Fruit fly (Drosophila melanogaster) whole organism, pupa: ENCODE results near the gene CG14721.
A peak's percentile ranks its signal among the peaks of the same experiment; 100 is the strongest.

Experiments
- CG10348 ChIP-seq: fragments of 200-800 bp; sonication (Bioruptor generic); IDR thresholded peaks from 2 replicates; pipeline ENCODE4 v1.3.6; 2022; ENCODE audit warnings: missing biosample characterization, missing genetic modification characterization
- CG12605 ChIP-seq: fragments of 200-800 bp; sonication (Bioruptor generic); IDR thresholded peaks from 2 replicates; pipeline ENCODE4 v1.3.6; 2022; ENCODE audit warnings: missing biosample characterization, missing genetic modification characterization
- CG13204 ChIP-seq: fragments of 200-800 bp; sonication (Bioruptor generic); optimal IDR thresholded peaks from 2 replicates; lab custom pipeline; 2018; ENCODE audit warnings: missing biosample characterization, mild to moderate bottlenecking, missing genetic modification characterization, moderate library complexity
- CG14655 ChIP-seq: fragments of 200-800 bp; sonication (Bioruptor generic); optimal IDR thresholded peaks from 3 replicates; lab custom pipeline; 2017; ENCODE audit warnings: mild to moderate bottlenecking, missing biosample characterization, missing genetic modification reagents, missing genetic modification characterization
- CG15710 ChIP-seq: fragments of 200-800 bp; sonication (Bioruptor generic); optimal IDR thresholded peaks from 2 replicates; lab custom pipeline; 2018; ENCODE audit warnings: missing biosample characterization, mild to moderate bottlenecking, missing genetic modification characterization, moderate library complexity
- CG17806 ChIP-seq: fragments of 200-800 bp; sonication (Bioruptor generic); optimal IDR thresholded peaks from 2 replicates; lab custom pipeline; 2018; ENCODE audit warnings: missing biosample characterization, mild to moderate bottlenecking, missing genetic modification characterization, moderate library complexity
- CG32121 ChIP-seq: fragments of 200-800 bp; sonication (Bioruptor generic); IDR thresholded peaks from 2 replicates; pipeline ENCODE4 v1.3.6; 2022; ENCODE audit warnings: missing biosample characterization, missing genetic modification characterization
- CG34367 ChIP-seq: fragments of 200-800 bp; sonication (Bioruptor generic); optimal IDR thresholded peaks from 2 replicates; lab custom pipeline; 2018; ENCODE audit warnings: missing biosample characterization, mild to moderate bottlenecking, missing genetic modification characterization
- CG4496 ChIP-seq: fragments of 200-800 bp; sonication (Bioruptor generic); IDR thresholded peaks from 3 replicates; pipeline ENCODE4 v1.3.6; 2022; ENCODE audit warnings: missing biosample characterization, missing genetic modification characterization
- CG8159 ChIP-seq: fragments of 200-800 bp; sonication (Bioruptor generic); optimal IDR thresholded peaks from 3 replicates; lab custom pipeline; 2018; ENCODE audit warnings: missing biosample characterization, mild to moderate bottlenecking, missing genetic modification characterization, moderate library complexity
- CG8301 ChIP-seq: fragments of 200-800 bp; sonication (Bioruptor generic); optimal IDR thresholded peaks from 2 replicates; lab custom pipeline; 2018; ENCODE audit warnings: missing biosample characterization, mild to moderate bottlenecking, missing genetic modification characterization
- CG9948 ChIP-seq: fragments of 200-800 bp; sonication (Bioruptor generic); optimal IDR thresholded peaks from 2 replicates; lab custom pipeline; 2018; ENCODE audit warnings: missing biosample characterization, mild to moderate bottlenecking, missing genetic modification characterization, moderate library complexity
- D1 ChIP-seq: fragments of 200-800 bp; sonication (Bioruptor generic); optimal IDR thresholded peaks from 2 replicates; lab custom pipeline; 2018; ENCODE audit warnings: missing biosample characterization, mild to moderate bottlenecking, missing genetic modification characterization, moderate library complexity
- EcR ChIP-seq: fragments of 200-800 bp; sonication (Bioruptor generic); optimal IDR thresholded peaks from 3 replicates; lab custom pipeline; 2019; ENCODE audit warnings: missing biosample characterization, missing genetic modification characterization, mild to moderate bottlenecking, moderate library complexity, missing genetic modification reagents
- Ets98B ChIP-seq: fragments of 200-800 bp; sonication (Bioruptor generic); IDR thresholded peaks from 2 replicates; pipeline ENCODE4 v1.3.6; 2022; ENCODE audit warnings: missing biosample characterization, missing genetic modification characterization
- Pif1A ChIP-seq: fragments of 200-800 bp; sonication (Bioruptor generic); optimal IDR thresholded peaks from 3 replicates; lab custom pipeline; 2016; ENCODE audit warnings: missing biosample characterization, missing genetic modification characterization
- Pif1B ChIP-seq: fragments of 200-800 bp; sonication (Bioruptor generic); optimal IDR thresholded peaks from 3 replicates; lab custom pipeline; 2016; ENCODE audit warnings: missing biosample characterization, missing genetic modification characterization
- Snoo ChIP-seq: fragments of 200-800 bp; sonication (Bioruptor generic); optimal IDR thresholded peaks from 3 replicates; lab custom pipeline; 2017; ENCODE audit warnings: missing biosample characterization, mild to moderate bottlenecking, missing genetic modification characterization, inconsistent platforms
- fd96Ca ChIP-seq: fragments of 200-800 bp; sonication (Bioruptor generic); IDR thresholded peaks from 3 replicates; pipeline ENCODE4 v1.3.6; 2022; ENCODE audit warnings: missing biosample characterization, missing genetic modification characterization
- gl ChIP-seq: fragments of 200-800 bp; sonication (Bioruptor generic); optimal IDR thresholded peaks from 2 replicates; lab custom pipeline; 2018; ENCODE audit warnings: missing biosample characterization, mild to moderate bottlenecking, missing genetic modification characterization
- rn ChIP-seq: fragments of 200-800 bp; sonication (Bioruptor generic); IDR thresholded peaks from 2 replicates; pipeline ENCODE4 v1.3.6; 2022; ENCODE audit warnings: missing biosample characterization, missing genetic modification characterization

CG14721 gene

dm6 chr3R:11761718-11762117, 26.5 kb downstream of the CG14721 start:
- TF ChIP-seq CG34367 (tag; lab: Kevin White, UChicago) (no peak), CG15710 (no peak), fd96Ca (GFP tag; lab: Robert Waterston, UW) (no peak), CG8159 (tag; lab: Kevin White, UChicago) (no peak), CG13204 (GFP tag; lab: Kevin White, UChicago) (no peak), EcR (no peak), CG17806 (tag; lab: Kevin White, UChicago) (no peak), CG4496 (no peak), CG8301 (tag; lab: Kevin White, UChicago) (no peak), CG32121 (GFP tag; lab: Robert Waterston, UW) (no peak), Ets98B (no peak), CG9948 (no peak), D1 (no peak), CG14655 (GFP tag; lab: Kevin White, UChicago) (no peak), gl (no peak), CG10348 (no peak), rn (GFP tag; lab: Robert Waterston, UW) (no peak), Pif1A (GFP tag; lab: Kevin White, UChicago) (no peak)

DNA sequence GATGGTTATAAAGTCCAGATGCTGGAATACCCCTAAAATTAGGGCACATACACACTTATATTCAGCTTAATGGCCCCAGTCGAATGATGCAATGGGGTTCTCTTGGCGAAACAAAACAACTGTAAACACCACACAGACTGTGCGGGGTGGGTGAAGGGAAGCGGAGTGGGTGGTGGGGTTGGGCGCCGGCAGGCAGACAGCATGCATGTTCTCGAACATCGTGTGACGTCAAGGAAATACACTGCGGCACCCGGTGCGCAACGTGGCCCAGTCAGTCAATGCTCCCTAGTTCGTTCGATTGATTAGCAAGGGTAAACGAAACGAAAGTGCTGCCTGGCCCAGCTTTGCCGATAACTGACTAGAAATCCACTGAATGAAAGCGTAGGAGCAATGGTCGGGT, 27.3 kb downstream of the CG14721 start:
- TF ChIP-seq CG34367 (tag; lab: Kevin White, UChicago): no peak
- TF ChIP-seq gl: peak; percentile 19
- TF ChIP-seq CG9948: no peak
- no peak for TF ChIP-seq fd96Ca (GFP tag; lab: Robert Waterston, UW)
- peak; percentile 77 for TF ChIP-seq EcR

DNA sequence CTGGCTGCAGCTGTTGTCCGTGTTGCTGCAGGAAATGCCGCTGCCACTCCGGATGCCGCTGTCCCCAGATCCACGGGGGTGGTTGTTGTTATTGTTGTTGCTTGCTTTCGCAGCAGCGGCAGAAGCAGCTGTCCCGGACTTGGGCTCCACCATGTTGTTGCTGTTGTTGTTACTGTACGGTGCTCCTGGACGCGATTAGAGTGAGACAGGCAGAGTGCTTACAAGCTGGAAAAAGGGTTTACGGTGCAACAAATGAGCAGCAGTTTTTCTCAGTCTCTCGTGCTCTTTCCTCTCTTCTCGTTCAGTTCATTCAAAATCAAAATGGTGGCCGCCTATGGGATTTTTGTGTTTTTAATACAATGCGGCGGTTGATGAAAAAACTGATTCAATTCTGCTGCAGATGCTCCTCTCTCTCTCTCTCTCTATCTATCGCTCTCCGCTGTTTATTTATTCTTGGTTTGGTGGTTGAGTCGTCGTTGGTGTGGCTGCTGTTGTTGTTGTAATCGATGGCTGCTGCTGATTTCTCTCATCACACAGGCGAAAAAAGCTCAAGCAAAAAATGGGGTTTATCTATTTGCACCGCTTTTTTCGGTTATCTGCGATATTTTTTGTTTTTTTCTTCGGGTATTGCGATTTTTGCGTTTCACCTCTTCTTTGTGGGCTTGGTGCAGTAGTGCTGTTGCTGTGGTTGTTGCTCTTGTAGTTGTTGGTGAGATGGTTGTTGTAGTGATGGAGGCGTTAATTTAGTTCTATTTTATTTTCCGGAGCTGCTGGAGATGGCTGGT, 28.4 kb downstream of the CG14721 start:
- peak; percentile 17 for TF ChIP-seq CG14655 (GFP tag; lab: Kevin White, UChicago)
- peak; percentile 38 for TF ChIP-seq EcR
- peak; percentile 75 for TF ChIP-seq CG13204 (GFP tag; lab: Kevin White, UChicago)
- no peak for TF ChIP-seq CG10348

- no peak for TF ChIP-seq Ets98B
- TF ChIP-seq D1: no peak
- TF ChIP-seq rn (GFP tag; lab: Robert Waterston, UW): no peak
- TF ChIP-seq CG14655 (GFP tag; lab: Kevin White, UChicago): no peak
- TF ChIP-seq CG12605 (GFP tag; lab: Robert Waterston, UW): no peak
- no peak for TF ChIP-seq CG17806 (tag; lab: Kevin White, UChicago)
- no peak for TF ChIP-seq CG10348
- no peak for TF ChIP-seq EcR
- peak; percentile 57 for TF ChIP-seq Snoo (tag; lab: Kevin White, UChicago)
- peak; percentile 6 for TF ChIP-seq CG15710
- peak; percentile 17 for TF ChIP-seq CG8159 (tag; lab: Kevin White, UChicago)
- TF ChIP-seq CG13204 (GFP tag; lab: Kevin White, UChicago): peak; percentile 62
- peak; percentile 6 for TF ChIP-seq CG34367 (tag; lab: Kevin White, UChicago)
- TF ChIP-seq CG4496: no peak
- TF ChIP-seq Pif1B (GFP tag; lab: Kevin White, UChicago): peak; percentile 18
- peak; percentile 6 for TF ChIP-seq CG9948
- TF ChIP-seq Pif1A (GFP tag; lab: Kevin White, UChicago): no peak
- peak; percentile 24 for TF ChIP-seq CG8301 (tag; lab: Kevin White, UChicago)
- no peak for TF ChIP-seq CG32121 (GFP tag; lab: Robert Waterston, UW)
- no peak for TF ChIP-seq fd96Ca (GFP tag; lab: Robert Waterston, UW)
- TF ChIP-seq gl: peak; percentile 31
- TF ChIP-seq, all 21 proteins: peak for 9
Observed at dm6 chr3R:11764279-11764880, 29.1 kb downstream of the CG14721 start, which contains the start of gene Lk6. Gene Lk6, minus strand, starts transcription at chr3R:11764457.

- TF ChIP-seq rn (GFP tag; lab: Robert Waterston, UW): no peak
- no peak for TF ChIP-seq Ets98B
- TF ChIP-seq CG17806 (tag; lab: Kevin White, UChicago): no peak
- no peak for TF ChIP-seq CG4496
- no peak for TF ChIP-seq CG8159 (tag; lab: Kevin White, UChicago)
- TF ChIP-seq CG32121 (GFP tag; lab: Robert Waterston, UW): no peak
- no peak for TF ChIP-seq CG12605 (GFP tag; lab: Robert Waterston, UW)
- TF ChIP-seq fd96Ca (GFP tag; lab: Robert Waterston, UW): no peak
- no peak for TF ChIP-seq CG13204 (GFP tag; lab: Kevin White, UChicago)
- no peak for TF ChIP-seq CG34367 (tag; lab: Kevin White, UChicago)
- TF ChIP-seq CG10348: no peak
- no peak for TF ChIP-seq D1
- no peak for TF ChIP-seq Pif1A (GFP tag; lab: Kevin White, UChicago)
- TF ChIP-seq CG14655 (GFP tag; lab: Kevin White, UChicago): no peak
- no peak for TF ChIP-seq Snoo (tag; lab: Kevin White, UChicago)
- TF ChIP-seq EcR: no peak
- no peak for TF ChIP-seq Pif1B (GFP tag; lab: Kevin White, UChicago)
- TF ChIP-seq CG9948: no peak
- TF ChIP-seq CG15710: no peak
- TF ChIP-seq CG8301 (tag; lab: Kevin White, UChicago): no peak
Observed at dm6 chr3R:11770733-11771132, 35.5 kb downstream of the CG14721 start.

- TF ChIP-seq CG4496 (no peak), CG10348 (no peak), CG32121 (GFP tag; lab: Robert Waterston, UW) (no peak), fd96Ca (GFP tag; lab: Robert Waterston, UW) (no peak), rn (GFP tag; lab: Robert Waterston, UW) (no peak), D1 (no peak), EcR (no peak), CG17806 (tag; lab: Kevin White, UChicago) (no peak), CG12605 (GFP tag; lab: Robert Waterston, UW) (no peak), gl (no peak), CG14655 (GFP tag; lab: Kevin White, UChicago) (no peak), CG15710 (no peak), CG13204 (GFP tag; lab: Kevin White, UChicago) (no peak), CG9948 (no peak), CG34367 (tag; lab: Kevin White, UChicago) (no peak), Snoo (tag; lab: Kevin White, UChicago) (no peak), Ets98B (no peak), Pif1B (GFP tag; lab: Kevin White, UChicago) (no peak), Pif1A (GFP tag; lab: Kevin White, UChicago) (no peak)
Observed at dm6 chr3R:11771492-11771891, 36.2 kb downstream of the CG14721 start.
